Fruit fly (Drosophila melanogaster) whole organism, embryonic: ENCODE measurements around the gene Vta1.

Source experiments
- Antp ChIP-seq: fragments of 200-800 bp; sonication (Bioruptor generic); optimal IDR thresholded peaks from 3 replicates; lab custom pipeline; 2016; ENCODE audit warnings: missing biosample characterization, missing genetic modification characterization
- Atf-2 ChIP-seq: fragments of 200-800 bp; sonication (Bioruptor generic); optimal IDR thresholded peaks from 2 replicates; lab custom pipeline; 2016; ENCODE audit warnings: missing biosample characterization, missing genetic modification characterization
- Awh ChIP-seq: fragments of 200-800 bp; sonication (Bioruptor generic); IDR thresholded peaks from 2 replicates; pipeline ENCODE4, ENCODE4 v1.3.6; 2022; ENCODE audit warnings: missing biosample characterization, missing genetic modification characterization
- BtbVII ChIP-seq: fragments of 200-800 bp; sonication (Bioruptor generic); optimal IDR thresholded peaks from 3 replicates; lab custom pipeline; 2017; ENCODE audit warnings: missing biosample characterization, mild to moderate bottlenecking, missing genetic modification characterization
- Bteb2 ChIP-seq: fragments of 200-800 bp; sonication (Bioruptor generic); optimal IDR thresholded peaks from 2 replicates; lab custom pipeline; 2016; ENCODE audit warnings: missing biosample characterization, missing genetic modification characterization
- CG1024 ChIP-seq: fragments of 200-800 bp; sonication (Bioruptor generic); IDR thresholded peaks from 2 replicates; pipeline ENCODE4 v1.3.6; 2022; ENCODE audit warnings: missing biosample characterization, missing genetic modification characterization
- CG10959 ChIP-seq: fragments of 200-800 bp; sonication (Bioruptor generic); IDR thresholded peaks from 2 replicates; pipeline ENCODE4 v1.3.6; 2022; ENCODE audit warnings: missing biosample characterization, missing genetic modification characterization
- CG11247 ChIP-seq: fragments of 200-800 bp; sonication (Bioruptor generic); IDR thresholded peaks from 2 replicates; pipeline ENCODE4 v1.3.6; 2022; ENCODE audit warnings: missing biosample characterization, missing genetic modification characterization
- CG11504 ChIP-seq: fragments of 200-800 bp; sonication (Bioruptor generic); optimal IDR thresholded peaks from 3 replicates; lab custom pipeline; 2019; ENCODE audit warnings: missing biosample characterization, mild to moderate bottlenecking, missing genetic modification characterization, moderate library complexity
- CG1602 ChIP-seq: fragments of 200-800 bp; sonication (Bioruptor generic); optimal IDR thresholded peaks from 3 replicates; lab custom pipeline; 2016; ENCODE audit warnings: missing biosample characterization, missing genetic modification characterization
- CG17359 ChIP-seq: fragments of 200-800 bp; sonication (Bioruptor generic); optimal IDR thresholded peaks from 3 replicates; lab custom pipeline; 2018; ENCODE audit warnings: missing biosample characterization, mild to moderate bottlenecking, missing genetic modification characterization, moderate library complexity
- CG2199 ChIP-seq: fragments of 200-800 bp; sonication (Bioruptor generic); IDR thresholded peaks from 3 replicates; pipeline ENCODE4 v1.3.6; 2022; ENCODE audit warnings: missing biosample characterization, missing genetic modification characterization
- CG2202 ChIP-seq: fragments of 200-800 bp; sonication (Bioruptor generic); optimal IDR thresholded peaks from 2 replicates; lab custom pipeline; 2018; ENCODE audit warnings: missing biosample characterization, mild to moderate bottlenecking, missing genetic modification characterization
- CG3065 ChIP-seq: fragments of 200-800 bp; sonication (Bioruptor generic); optimal IDR thresholded peaks from 2 replicates; lab custom pipeline; 2016; ENCODE audit warnings: missing biosample characterization, missing genetic modification characterization
- CG31224 ChIP-seq: fragments of 200-800 bp; sonication (Bioruptor generic); IDR thresholded peaks from 2 replicates; pipeline ENCODE4 v1.3.6; 2022; ENCODE audit warnings: missing biosample characterization, missing genetic modification characterization
- CG31365 ChIP-seq: fragments of 200-800 bp; sonication (Bioruptor generic); optimal IDR thresholded peaks from 2 replicates; lab custom pipeline; 2018; ENCODE audit warnings: missing biosample characterization, mild to moderate bottlenecking, missing genetic modification characterization
- CG4707 ChIP-seq: fragments of 200-800 bp; sonication (Bioruptor generic); optimal IDR thresholded peaks from 2 replicates; lab custom pipeline; 2018; ENCODE audit warnings: missing biosample characterization, mild to moderate bottlenecking, missing genetic modification characterization, moderate library complexity
- CG5180 ChIP-seq: fragments of 200-800 bp; sonication (Bioruptor generic); optimal IDR thresholded peaks from 3 replicates; lab custom pipeline; 2017; ENCODE audit warnings: missing biosample characterization, missing genetic modification characterization, mild to moderate bottlenecking, moderate library complexity, missing genetic modification reagents
- CG6689 ChIP-seq: fragments of 200-800 bp; sonication (Bioruptor generic); IDR thresholded peaks from 2 replicates; pipeline ENCODE4 v1.3.6; 2022; ENCODE audit warnings: missing biosample characterization, missing genetic modification characterization
- CG6791 ChIP-seq: fragments of 200-800 bp; sonication (Bioruptor generic); IDR thresholded peaks from 3 replicates; pipeline ENCODE4 v1.3.6; 2022; ENCODE audit warnings: missing biosample characterization, missing genetic modification characterization; ENCODE audit not compliant: partially characterized antibody
- CG8924 ChIP-seq: fragments of 200-800 bp; optimal IDR thresholded peaks from 3 replicates; lab custom pipeline; 2019; ENCODE audit warnings: missing biosample characterization, mild to moderate bottlenecking, missing genetic modification characterization, moderate library complexity
- Fer1 ChIP-seq: fragments of 200-800 bp; sonication (Bioruptor generic); optimal IDR thresholded peaks from 2 replicates; lab custom pipeline; 2017; ENCODE audit warnings: missing biosample characterization, mild to moderate bottlenecking, missing genetic modification characterization
- H2.0 ChIP-seq: fragments of 200-800 bp; sonication (Bioruptor generic); IDR thresholded peaks from 2 replicates; pipeline ENCODE4 v1.3.6; 2022; ENCODE audit warnings: missing biosample characterization, missing genetic modification characterization
- Hmr ChIP-seq: fragments of 200-800 bp; sonication (Bioruptor generic); optimal IDR thresholded peaks from 3 replicates; lab custom pipeline; 2017; ENCODE audit warnings: mild to moderate bottlenecking, missing biosample characterization, missing genetic modification reagents, missing genetic modification characterization
- Lim3 ChIP-seq: fragments of 200-800 bp; sonication (Bioruptor generic); IDR thresholded peaks from 2 replicates; pipeline ENCODE4 v1.3.6; 2022; ENCODE audit warnings: missing biosample characterization, missing genetic modification characterization
- Nf-YA ChIP-seq: fragments of 200-800 bp; sonication (Bioruptor generic); IDR thresholded peaks from 2 replicates; pipeline ENCODE4 v1.3.6; 2022; ENCODE audit warnings: missing biosample characterization, missing genetic modification characterization
- Opbp ChIP-seq: fragments of 200-800 bp; sonication (Bioruptor generic); IDR thresholded peaks from 3 replicates; pipeline ENCODE4 v1.3.6; 2022; ENCODE audit warnings: missing biosample characterization, missing genetic modification characterization; ENCODE audit not compliant: partially characterized antibody
- Stat92E ChIP-seq, 3 experiments: fragments of >200 bp in 2 of 3; fragments of 200-800 bp in 1 of 3; sonication (Bioruptor generic) in 1 of 3; optimal IDR thresholded peaks; 2 replicates each; lab custom pipeline; 2017 to 2019; ENCODE audit warnings: missing biosample characterization in 3 of 3, missing genetic modification characterization in 3 of 3, mild to moderate bottlenecking in 1 of 3, moderate library complexity in 1 of 3
- Usf ChIP-seq: fragments of 200-800 bp; sonication (Bioruptor generic); optimal IDR thresholded peaks from 2 replicates; lab custom pipeline; 2017; ENCODE audit warnings: missing genotype, missing biosample characterization, missing genetic modification characterization
- Xrp1 ChIP-seq: fragments of 200-800 bp; sonication (Bioruptor generic); IDR thresholded peaks from 2 replicates; pipeline ENCODE4 v1.3.6; 2022; ENCODE audit warnings: missing biosample characterization, missing genetic modification characterization
- cg ChIP-seq: fragments of 200-800 bp; sonication (Bioruptor generic); optimal IDR thresholded peaks from 3 replicates; lab custom pipeline; 2019; ENCODE audit warnings: missing biosample characterization, mild to moderate bottlenecking, missing genetic modification characterization, moderate library complexity
- danr ChIP-seq: fragments of 200-800 bp; sonication (Bioruptor generic); IDR thresholded peaks from 2 replicates; pipeline ENCODE4 v1.3.6; 2022; ENCODE audit warnings: missing biosample characterization, missing genetic modification characterization
- dati ChIP-seq: fragments of 200-800 bp; sonication (Bioruptor generic); IDR thresholded peaks from 2 replicates; pipeline ENCODE4 v1.3.6; 2022; ENCODE audit warnings: missing biosample characterization, missing genetic modification characterization
- dimm ChIP-seq: fragments of 200-800 bp; sonication (Bioruptor generic); IDR thresholded peaks from 2 replicates; pipeline ENCODE4 v1.3.6; 2022; ENCODE audit warnings: missing biosample characterization, missing genetic modification characterization
- gem ChIP-seq: fragments of 200-800 bp; sonication (Bioruptor generic); optimal IDR thresholded peaks from 2 replicates; lab custom pipeline; 2019; ENCODE audit warnings: missing biosample characterization, mild to moderate bottlenecking, missing genetic modification characterization, moderate library complexity
- hth ChIP-seq: fragments of >200 bp; optimal IDR thresholded peaks from 2 replicates; lab custom pipeline; 2017; ENCODE audit warnings: inconsistent platforms
- kah ChIP-seq: fragments of 200-800 bp; sonication (Bioruptor generic); optimal IDR thresholded peaks from 2 replicates; lab custom pipeline; 2018; ENCODE audit warnings: missing biosample characterization, mild to moderate bottlenecking, missing genetic modification characterization
- kni ChIP-seq: fragments of 200-800 bp; sonication (Bioruptor generic); optimal IDR thresholded peaks from 3 replicates; lab custom pipeline; 2017; ENCODE audit warnings: mild to moderate bottlenecking, missing biosample characterization, missing genetic modification reagents, missing genetic modification characterization
- maf-S ChIP-seq: fragments of 200-800 bp; sonication (Bioruptor generic); optimal IDR thresholded peaks from 2 replicates; lab custom pipeline; 2016; ENCODE audit warnings: missing biosample characterization, missing genetic modification characterization
- onecut ChIP-seq: fragments of 200-800 bp; sonication (Bioruptor generic); IDR thresholded peaks from 2 replicates; pipeline ENCODE4 v1.3.6; 2022; ENCODE audit warnings: missing biosample characterization, missing genetic modification characterization
- pb ChIP-seq: fragments of 200-800 bp; sonication (Bioruptor generic); optimal IDR thresholded peaks from 3 replicates; lab custom pipeline; 2016; ENCODE audit warnings: missing biosample characterization, missing genetic modification characterization
- pita ChIP-seq: fragments of 200-800 bp; sonication (Bioruptor generic); optimal IDR thresholded peaks from 2 replicates; lab custom pipeline; 2017; ENCODE audit warnings: missing biosample characterization, mild to moderate bottlenecking, missing genetic modification characterization
- pum ChIP-seq: fragments of 200-800 bp; sonication (Bioruptor generic); optimal IDR thresholded peaks from 2 replicates; lab custom pipeline; 2016; ENCODE audit warnings: missing biosample characterization, missing genetic modification characterization
- run ChIP-seq: fragments of 200-800 bp; sonication (Bioruptor generic); optimal IDR thresholded peaks from 3 replicates; lab custom pipeline; 2018; ENCODE audit warnings: missing biosample characterization, mild to moderate bottlenecking, missing genetic modification characterization
- sens-2 ChIP-seq: fragments of 200-800 bp; sonication (Bioruptor generic); IDR thresholded peaks from 2 replicates; pipeline ENCODE4 v1.3.6; 2022; ENCODE audit warnings: missing biosample characterization, missing genetic modification characterization
- sim ChIP-seq: fragments of 200-800 bp; sonication (Bioruptor generic); IDR thresholded peaks from 2 replicates; pipeline ENCODE4 v1.3.6; 2022; ENCODE audit warnings: missing biosample characterization, missing genetic modification characterization
- slbo ChIP-seq: fragments of 200-800 bp; sonication (Bioruptor generic); IDR thresholded peaks from 2 replicates; pipeline ENCODE4 v1.3.6; 2022; ENCODE audit warnings: missing biosample characterization, missing genetic modification characterization
- so ChIP-seq: fragments of 200-800 bp; sonication (Bioruptor generic); IDR thresholded peaks from 3 replicates; pipeline ENCODE4 v1.3.6; 2022; ENCODE audit warnings: missing biosample characterization, missing genetic modification characterization
- tll ChIP-seq, 2 experiments: fragments of 200-800 bp in 1 of 2; fragments of >200 bp in 1 of 2; sonication (Bioruptor generic) in 1 of 2; optimal IDR thresholded peaks; 2 replicates each; lab custom pipeline; 2017 to 2019; ENCODE audit warnings: missing biosample characterization in 2 of 2, missing genetic modification characterization in 2 of 2, mild to moderate bottlenecking in 1 of 2, moderate library complexity in 1 of 2
- twi ChIP-seq: fragments of 200-800 bp; optimal IDR thresholded peaks from 2 replicates; lab custom pipeline; 2019; ENCODE audit warnings: missing biosample characterization, mild to moderate bottlenecking, missing genetic modification characterization, moderate library complexity
- tx ChIP-seq: fragments of 200-800 bp; sonication (Bioruptor generic); optimal IDR thresholded peaks from 2 replicates; lab custom pipeline; 2016; ENCODE audit warnings: missing biosample characterization, missing genetic modification characterization

Vta1 gene

DNA sequence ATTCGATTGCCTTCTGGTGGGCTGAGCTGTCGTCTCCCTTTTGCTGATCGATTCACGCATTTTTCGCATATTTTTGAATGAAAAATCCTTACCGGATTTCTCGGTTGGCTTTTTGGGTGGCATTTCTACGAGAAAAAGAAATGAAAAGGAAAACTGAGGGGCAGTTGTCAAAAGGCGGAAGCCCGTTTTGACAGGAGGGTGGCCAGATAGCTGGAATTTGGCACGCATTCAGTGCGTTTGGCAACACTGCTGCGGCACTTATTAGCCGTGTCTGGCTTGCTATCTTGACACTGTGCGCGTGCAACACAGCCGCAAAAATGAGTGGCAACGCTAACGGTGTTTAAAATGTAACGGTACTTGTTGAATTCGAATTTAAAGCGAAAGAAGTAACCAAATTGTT lies 15.8 kb upstream of the Vta1 start, which contains the start of gene RpL23A (continued):
- TF ChIP-seq CG31224 (GFP tag; lab: Robert Waterston, UW) (peak; percentile 88), tx (GFP tag; lab: Kevin White, UChicago) (peak; percentile 92), H2.0 (GFP tag; lab: Robert Waterston, UW) (peak; percentile 92), Opbp (GFP tag; lab: Robert Waterston, UW) (peak; percentile 81), Atf-2 (GFP tag; lab: Kevin White, UChicago) (peak; percentile 93), kah (GFP tag; lab: Kevin White, UChicago) (peak; percentile 79), slbo (GFP tag; lab: Robert Waterston, UW) (peak; percentile 96), maf-S (GFP tag; lab: Kevin White, UChicago) (peak; percentile 96), Xrp1 (GFP tag; lab: Robert Waterston, UW) (peak; percentile 78), run (peak; percentile 70), Lim3 (GFP tag; lab: Robert Waterston, UW) (peak; percentile 67), CG10959 (peak; percentile 89), CG5180 (GFP tag; lab: Kevin White, UChicago) (peak; percentile 76), pita (GFP tag; lab: Kevin White, UChicago) (no peak), pb (GFP tag; lab: Kevin White, UChicago) (peak; percentile 97), so (peak; percentile 92), sens-2 (GFP tag; lab: Robert Waterston, UW) (peak; percentile 90), CG11504 (tag; lab: Kevin White, UChicago) (peak; percentile 89), dimm (GFP tag; lab: Robert Waterston, UW) (peak; percentile 82), hth (no peak), tll (GFP tag; optimal IDR thresholded peaks at IDR 0.05; lab: Kevin White, UChicago) (peak in 1 of 2 experiments; percentile 61), twi (peak; percentile 80), BtbVII (GFP tag; lab: Kevin White, UChicago) (peak; percentile 92), gem (peak; percentile 84), CG2199 (GFP tag; lab: Robert Waterston, UW) (peak; percentile 92), Bteb2 (peak; percentile 95), danr (peak; percentile 68), CG11247 (GFP tag; lab: Robert Waterston, UW) (peak; percentile 97), cg (GFP tag; lab: Kevin White, UChicago) (no peak), CG1602 (GFP tag; lab: Kevin White, UChicago) (peak; percentile 88), CG31365 (tag; lab: Kevin White, UChicago) (peak; percentile 81), pum (GFP tag; lab: Kevin White, UChicago) (peak; percentile 95), Stat92E (GFP tag; optimal IDR thresholded peaks at IDR 0.05; lab: Kevin White, UChicago) (peak in 1 of 3 experiments; percentile 91), CG4707 (GFP tag; lab: Kevin White, UChicago) (peak; percentile 86), Antp (GFP tag; lab: Kevin White, UChicago) (peak; percentile 98), dati (GFP tag; lab: Robert Waterston, UW) (peak; percentile 87), CG2202 (tag; lab: Kevin White, UChicago) (peak; percentile 86), CG8924 (peak; percentile 86), Usf (GFP tag; lab: Kevin White, UChicago) (peak; percentile 94), CG6791 (GFP tag; lab: Robert Waterston, UW) (peak; percentile 66; the same call in 2 of the 3 replicates), Nf-YA (GFP tag; lab: Robert Waterston, UW) (peak; percentile 87), onecut (GFP tag; lab: Robert Waterston, UW) (peak; percentile 93), CG1024 (GFP tag; lab: Robert Waterston, UW) (peak; percentile 87), Fer1 (GFP tag; lab: Kevin White, UChicago) (peak; percentile 98), Hmr (GFP tag; lab: Kevin White, UChicago) (peak; percentile 99), sim (GFP tag; lab: Robert Waterston, UW) (peak; percentile 76), CG17359 (tag; lab: Kevin White, UChicago) (peak; percentile 92), Awh (GFP tag; lab: Robert Waterston, UW) (peak; percentile 91), kni (GFP tag; lab: Kevin White, UChicago) (peak; percentile 96), CG3065 (GFP tag; lab: Kevin White, UChicago) (peak; percentile 94), CG6689 (GFP tag; lab: Robert Waterston, UW) (peak; percentile 85)
